Worm (Caenorhabditis elegans) whole organism, L4/young adult: ENCODE measurements around the gene E02C12.12.

Experiments used
- W03F9.2 ChIP-seq: fragments of 150-350 bp; optimal IDR thresholded peaks from 2 replicates; lab custom pipeline; 2014; ENCODE audit warnings: missing biosample characterization, missing genetic modification characterization
- dao-5 ChIP-seq: sonication (generic microtip); optimal IDR thresholded peaks from 2 replicates; lab custom pipeline; 2016; ENCODE audit warnings: missing genotype, missing genetic modification characterization, moderate library complexity, missing compliant biosample characterization
- him-1 ChIP-seq: sonication (generic microtip); optimal IDR thresholded peaks from 2 replicates; lab custom pipeline; 2016; ENCODE audit warnings: missing genotype, missing genetic modification reagents, missing genetic modification characterization, missing compliant biosample characterization

DNA sequence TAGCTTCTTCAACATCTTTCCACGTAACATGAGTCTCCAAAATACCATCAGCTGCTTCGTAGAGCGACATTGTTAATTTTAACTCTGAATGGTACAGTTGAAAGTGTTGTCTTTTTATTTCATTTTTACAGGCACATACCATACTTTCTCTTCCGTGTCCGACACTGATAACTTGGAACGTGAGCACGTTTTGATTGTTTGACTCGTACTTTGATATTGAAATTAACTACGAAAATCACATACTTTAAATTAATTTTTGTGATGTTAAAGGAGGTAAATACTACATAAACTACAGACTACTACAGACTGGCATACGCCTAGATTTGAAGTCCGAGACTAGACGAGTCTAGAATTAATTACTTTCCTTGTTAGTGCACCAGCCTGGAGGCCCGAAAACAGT lies 3.8 kb downstream of the E02C12.12 start, which contains the start of gene E02C12.10:
- TF ChIP-seq W03F9.2 (tag; lab: Kevin White, UChicago), result no peak
- TF ChIP-seq him-1 (tag; lab: Kevin White, UChicago), result no peak
- no peak for TF ChIP-seq dao-5 (tag; lab: Kevin White, UChicago)
